Fruit fly (Drosophila melanogaster) Kc167 (cell line): Measurements from ENCODE around the gene CG9257.

ENCODE experiments used
- Myc ChIP-seq: fragments of >200 bp; optimal IDR thresholded peaks from 2 replicates; lab custom pipeline; 2017; ENCODE audit warnings: missing external identifiers
- Sin3A ChIP-seq: fragments of >200 bp; optimal IDR thresholded peaks from 2 replicates; lab custom pipeline; 2018; ENCODE audit warnings: missing external identifiers
- h ChIP-seq: fragments of >200 bp; optimal IDR thresholded peaks from 3 replicates; lab custom pipeline; 2018; ENCODE audit warnings: missing external identifiers
- insv ChIP-seq: fragments of >200 bp; optimal IDR thresholded peaks from 3 replicates; lab custom pipeline; 2018; ENCODE audit warnings: missing external identifiers
- psq ChIP-seq: fragments of >200 bp; optimal IDR thresholded peaks from 2 replicates; lab custom pipeline; 2017; ENCODE audit warnings: missing external identifiers
- ttk ChIP-seq: sonication (Bioruptor generic); optimal IDR thresholded peaks from 2 replicates; lab custom pipeline; 2017; ENCODE audit warnings: missing external identifiers

The CG9257 gene

DNA sequence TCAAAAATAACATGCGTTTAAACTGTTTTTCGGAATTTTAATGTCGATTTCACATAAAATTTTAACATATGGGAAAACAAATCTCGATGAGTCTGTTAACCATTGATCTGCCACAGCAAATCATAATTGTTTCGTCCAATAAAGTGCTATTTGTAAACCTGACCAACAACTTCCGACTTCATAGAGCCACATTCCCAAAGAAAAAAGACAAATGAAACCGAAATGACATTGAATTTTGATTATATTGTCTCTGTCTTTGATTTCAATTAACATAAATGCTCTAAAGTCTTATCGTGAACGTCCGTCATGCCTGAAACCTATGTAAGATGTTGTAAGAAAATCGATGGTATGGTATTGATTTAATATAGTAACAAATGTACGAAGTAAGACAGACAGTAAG is 29.2 kb upstream of the CG9257 start:
- TF ChIP-seq Myc (no peak), psq (lab: Kevin White, UChicago) (no peak), insv (no peak)

DNA sequence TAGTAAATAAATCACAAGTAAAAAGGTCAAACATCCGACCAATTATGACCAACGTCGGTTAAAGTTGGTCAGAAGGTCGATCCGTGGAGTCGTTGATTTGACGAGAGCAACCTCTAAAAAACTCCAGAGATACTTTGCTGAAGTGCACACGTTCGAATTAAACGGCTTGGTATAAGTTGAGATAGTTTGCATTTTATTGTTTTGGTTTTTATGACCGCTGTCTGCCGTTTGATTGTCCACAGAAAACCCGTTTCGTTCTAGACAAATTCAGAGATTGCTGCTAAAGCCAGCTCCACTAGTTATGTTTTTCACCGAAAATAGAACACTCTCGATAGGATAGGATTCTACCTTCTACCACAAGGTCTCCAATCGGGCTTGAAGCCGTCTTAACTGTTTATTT is 28.7 kb upstream of the CG9257 start:
- TF ChIP-seq Sin3A (lab: Kevin White, UChicago) (no peak), Myc (no peak), psq (lab: Kevin White, UChicago) (no peak), h (lab: Kevin White, UChicago) (no peak), ttk (lab: Kevin White, UChicago) (no peak), insv (no peak)

DNA sequence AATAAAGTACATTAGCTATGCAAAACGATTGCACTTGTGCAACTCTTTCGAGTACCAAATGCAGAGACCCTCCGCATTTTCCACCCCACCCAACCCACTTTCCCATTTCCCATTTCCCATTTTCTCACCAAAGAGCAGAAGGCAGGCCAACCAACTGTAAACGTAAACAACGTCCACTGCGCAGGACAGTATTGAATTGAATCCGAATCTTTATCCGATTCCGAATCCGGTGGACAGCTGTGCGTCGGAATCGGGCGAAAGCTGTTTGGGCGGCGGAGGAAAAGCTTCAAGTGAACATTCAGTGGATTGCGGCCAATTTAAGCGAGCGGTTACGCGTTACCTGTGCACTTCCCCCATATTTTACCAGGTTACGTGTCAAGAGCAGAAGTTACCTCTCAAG is 27.4 kb upstream of the CG9257 start, which contains the start of gene tadr:
TSS of gene tadr (plus strand) at position 301 of the 400 bp plus-strand sequence.
- TF ChIP-seq psq (lab: Kevin White, UChicago) (no peak), insv (no peak), Sin3A (lab: Kevin White, UChicago) (no peak), h (lab: Kevin White, UChicago) (no peak), ttk (lab: Kevin White, UChicago) (no peak), Myc (no peak)

DNA sequence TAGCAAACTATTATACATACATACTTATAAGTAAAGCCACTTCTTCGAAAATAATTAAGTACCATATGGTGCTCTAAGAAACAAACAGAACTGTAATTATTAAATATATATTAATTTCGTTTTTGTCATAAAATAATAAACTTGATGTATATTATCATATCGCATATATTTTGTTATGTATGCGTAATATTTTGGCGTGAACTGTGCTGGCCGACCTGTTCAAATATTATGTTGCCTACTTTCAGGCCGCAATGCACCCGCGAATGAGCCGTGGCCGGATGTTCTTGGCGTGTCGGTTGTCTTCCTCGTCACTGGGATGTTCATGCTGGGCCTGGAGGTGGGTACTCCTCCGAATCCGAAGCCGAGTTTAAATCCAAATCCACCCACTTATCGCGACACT is 24.7 kb upstream of the CG9257 start:
- TF ChIP-seq Myc (no peak), psq (lab: Kevin White, UChicago) (no peak), ttk (lab: Kevin White, UChicago) (no peak), Sin3A (lab: Kevin White, UChicago) (no peak), insv (no peak), h (lab: Kevin White, UChicago) (no peak)

DNA sequence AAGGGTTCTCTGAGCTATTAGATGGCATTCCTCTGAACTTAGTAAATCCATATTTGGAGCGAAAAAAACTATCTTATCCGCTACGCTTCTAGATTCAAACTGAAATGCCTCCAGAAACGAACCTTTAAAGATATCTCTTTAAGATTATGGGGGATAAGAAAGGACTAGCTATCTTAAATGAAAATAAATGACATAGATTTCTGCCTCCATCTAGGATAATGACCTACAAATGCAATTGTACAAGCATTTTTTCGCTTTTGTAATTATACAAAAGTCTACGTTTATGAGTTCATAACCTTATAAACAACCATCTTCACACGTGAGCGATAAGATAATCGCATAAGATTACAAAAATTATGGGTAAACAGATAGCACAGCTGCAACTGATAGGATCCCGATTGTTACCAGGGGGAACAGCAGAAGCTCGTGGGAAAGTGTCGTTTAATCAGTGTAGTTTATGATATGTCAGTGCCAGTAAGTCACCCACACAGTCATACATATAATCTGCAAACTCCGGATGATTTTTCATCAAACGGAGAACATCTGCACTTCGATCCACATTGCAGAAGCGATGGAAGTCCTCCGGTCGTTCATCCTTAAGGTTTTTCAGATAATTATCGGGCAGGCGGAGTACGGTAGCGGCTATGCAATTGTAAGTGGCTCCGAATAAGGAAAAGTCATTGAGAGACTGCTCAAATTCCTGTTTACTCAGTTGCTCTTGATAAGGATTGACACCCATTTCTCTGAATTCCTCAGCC is 19.9 kb upstream of the CG9257 start, which contains the start of gene CG33511:
TSS of gene CG33511 (minus strand) at position 51 of the 758 bp plus-strand sequence.
- TF ChIP-seq Myc (no peak), psq (lab: Kevin White, UChicago) (no peak)

DNA sequence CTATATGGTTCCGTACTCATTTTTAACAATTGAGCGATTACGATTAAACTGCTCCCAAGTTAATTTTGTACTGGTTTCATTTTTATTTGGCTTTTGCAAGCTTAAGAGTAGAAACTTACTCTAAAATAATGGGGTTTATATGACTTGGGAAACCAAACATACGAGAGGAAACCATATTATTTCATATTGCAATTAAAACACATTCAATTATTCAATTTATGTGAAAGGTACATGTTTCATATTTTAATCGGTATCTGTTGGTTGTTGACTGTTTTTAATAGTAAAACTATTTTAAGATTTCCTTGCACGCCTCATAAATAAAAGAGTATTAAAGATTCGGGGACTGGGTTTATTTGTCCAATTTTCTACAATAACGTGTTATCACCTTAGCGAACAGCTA is 18.3 kb upstream of the CG9257 start, which contains the start of gene CG33510:
TSS of gene CG33510 (minus strand) at position 59 of the 400 bp plus-strand sequence.
- TF ChIP-seq h (lab: Kevin White, UChicago) (no peak), Sin3A (lab: Kevin White, UChicago) (no peak), psq (lab: Kevin White, UChicago) (no peak), Myc (no peak), ttk (lab: Kevin White, UChicago) (no peak), insv (no peak)

DNA sequence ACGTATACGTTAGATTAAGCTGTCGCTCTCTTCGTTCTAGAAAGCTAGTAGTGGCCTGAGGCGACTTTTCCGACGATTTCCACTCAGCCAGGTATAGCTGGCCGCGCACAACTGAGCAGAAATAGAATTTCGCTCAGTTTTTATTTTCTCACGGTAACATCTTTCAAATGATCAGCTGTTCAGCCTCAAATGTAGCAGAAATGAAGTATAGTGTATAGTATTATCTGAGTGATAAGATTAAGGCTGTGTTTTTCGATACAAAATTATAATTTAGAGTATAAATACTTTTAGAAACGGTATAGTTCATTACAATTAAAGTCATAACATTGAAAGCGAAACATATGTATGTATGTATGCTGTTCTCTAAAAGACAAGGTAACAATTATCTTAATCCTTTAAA is 16.1 kb upstream of the CG9257 start, which contains the start of gene CG33509:
TSS of gene CG33509 (minus strand) at position 101 of the 400 bp plus-strand sequence.
- TF ChIP-seq ttk (lab: Kevin White, UChicago) (no peak), psq (lab: Kevin White, UChicago) (no peak), Sin3A (lab: Kevin White, UChicago) (no peak), h (lab: Kevin White, UChicago) (no peak), insv (no peak), Myc (no peak)

DNA sequence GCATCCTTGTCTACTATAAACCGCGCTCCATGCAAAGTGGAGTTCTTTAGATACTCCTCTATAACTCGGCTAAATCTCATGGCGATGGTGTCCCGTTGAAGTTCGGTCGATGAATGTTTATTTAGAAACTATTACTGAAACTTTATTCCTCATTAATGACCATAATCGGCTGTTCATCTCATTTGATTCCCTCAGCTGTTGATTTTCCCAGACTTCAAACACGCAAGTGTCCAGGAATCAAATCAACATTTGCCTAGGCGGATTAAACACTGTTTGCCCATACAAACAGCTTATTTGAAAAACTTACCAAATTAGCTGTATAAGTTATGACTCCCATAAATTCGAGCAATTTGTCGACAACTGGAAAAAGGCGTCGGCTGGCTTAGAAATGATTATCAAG is 13.9 kb upstream of the CG9257 start, which contains the start of gene ppk13:
TSS of gene ppk13 (minus strand) at position 101 of the 400 bp plus-strand sequence.
- no peak for TF ChIP-seq Myc
- no peak for TF ChIP-seq insv
- no peak for TF ChIP-seq ttk (lab: Kevin White, UChicago)

DNA sequence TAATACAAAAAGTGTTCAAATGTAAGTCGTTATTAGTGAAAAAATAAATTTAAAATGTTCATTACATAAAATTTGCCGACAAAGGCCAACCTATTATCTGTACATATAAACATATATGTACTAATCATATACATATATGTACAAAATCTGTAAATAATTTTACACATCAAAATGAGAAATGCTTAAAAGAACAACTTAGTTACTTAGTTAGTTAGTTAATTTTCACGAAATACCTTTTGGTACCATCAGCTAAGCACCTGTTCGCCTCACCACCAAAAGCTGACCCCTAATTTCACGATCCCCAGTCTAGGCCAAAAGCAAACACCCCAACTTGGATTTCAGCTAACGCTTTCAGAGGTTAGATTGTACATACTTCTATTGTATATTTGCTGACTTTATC is 13.5 kb upstream of the CG9257 start, which contains the start of gene CG9259:
TSS of gene CG9259 (plus strand) at position 301 of the 400 bp plus-strand sequence.
- TF ChIP-seq Myc: no peak
- TF ChIP-seq h (lab: Kevin White, UChicago): no peak
- TF ChIP-seq insv: no peak

DNA sequence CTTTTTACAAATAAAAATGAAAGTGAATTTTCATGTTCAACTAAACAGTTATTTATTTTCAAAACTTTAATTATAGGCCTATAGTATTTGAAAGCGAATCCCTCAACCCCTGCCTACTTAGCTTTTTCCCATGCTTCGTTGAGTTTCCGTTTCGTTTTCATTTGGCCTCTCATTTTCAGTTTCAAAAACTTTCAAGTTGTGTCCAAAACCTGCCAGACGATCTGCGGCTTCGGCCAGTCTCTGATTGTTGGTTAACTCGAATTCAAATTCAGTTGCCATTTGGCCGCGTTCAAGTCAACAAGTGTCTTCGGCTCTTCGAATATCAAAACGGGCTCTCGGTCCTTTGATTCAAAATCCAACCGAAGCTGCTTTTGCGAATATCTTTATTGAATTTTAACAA is 11.6 kb upstream of the CG9257 start, which contains the start of gene CG14397:
TSS of gene CG14397 (plus strand) at position 270 of the 400 bp plus-strand sequence.
- no peak for TF ChIP-seq psq (lab: Kevin White, UChicago)
- no peak for TF ChIP-seq ttk (lab: Kevin White, UChicago)
- no peak for TF ChIP-seq insv
- TF ChIP-seq Sin3A (lab: Kevin White, UChicago): no peak
- no peak for TF ChIP-seq Myc
- no peak for TF ChIP-seq h (lab: Kevin White, UChicago)

DNA sequence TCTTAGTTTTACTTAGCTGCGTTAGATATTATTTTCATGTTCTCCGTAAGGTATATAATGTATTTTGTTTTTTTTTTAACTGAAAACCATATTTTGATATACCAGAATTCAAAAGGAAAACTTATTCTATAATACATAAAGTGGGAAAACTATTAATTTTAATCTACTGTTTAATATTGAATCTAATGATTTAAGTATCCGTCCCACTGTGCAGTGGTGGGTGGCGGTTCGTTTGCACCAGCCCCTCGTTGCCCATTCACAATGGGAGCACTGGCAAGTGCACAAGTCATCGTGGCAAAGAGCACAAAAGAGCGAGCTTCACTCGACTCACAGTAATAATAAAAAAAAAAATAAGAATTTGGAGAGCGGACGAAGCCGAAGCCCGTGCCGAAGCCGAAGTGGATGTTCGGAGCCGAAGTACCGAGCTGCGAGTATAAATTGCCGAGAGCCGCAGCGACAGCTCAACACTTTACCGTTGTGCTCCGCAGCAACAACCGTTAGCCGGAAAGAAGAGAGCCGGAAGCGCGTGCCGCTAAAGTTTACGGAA is 6.0 kb upstream of the CG9257 start, which contains the start of gene CG34136:
TSS of gene CG34136 (plus strand) at position 475 of the 547 bp plus-strand sequence.
- no peak for TF ChIP-seq ttk (lab: Kevin White, UChicago)
- TF ChIP-seq Sin3A (lab: Kevin White, UChicago): no peak
- no peak for TF ChIP-seq h (lab: Kevin White, UChicago)
- TF ChIP-seq Myc: no peak
- no peak for TF ChIP-seq psq (lab: Kevin White, UChicago)
- no peak for TF ChIP-seq insv

DNA sequence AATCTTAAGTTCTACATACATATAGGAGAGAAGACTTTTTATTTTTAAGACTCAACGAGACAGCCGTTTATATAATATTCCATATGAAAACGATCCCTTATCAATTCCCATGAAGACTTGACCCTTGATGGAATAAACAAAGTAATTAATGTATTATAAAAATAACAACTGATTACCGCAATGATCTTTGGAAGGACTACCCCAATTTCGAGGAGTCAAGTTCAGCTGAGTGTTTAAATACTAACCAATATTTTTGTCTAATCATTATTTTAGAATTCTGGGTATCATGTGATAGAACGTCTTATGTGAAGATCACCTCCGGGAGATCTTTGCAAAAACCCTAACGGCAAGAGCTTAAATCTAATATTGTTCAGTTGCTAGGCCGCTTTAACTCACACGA is 4.7 kb upstream of the CG9257 start:
- TF ChIP-seq h (lab: Kevin White, UChicago) (no peak), Myc (no peak), psq (lab: Kevin White, UChicago) (no peak)

DNA sequence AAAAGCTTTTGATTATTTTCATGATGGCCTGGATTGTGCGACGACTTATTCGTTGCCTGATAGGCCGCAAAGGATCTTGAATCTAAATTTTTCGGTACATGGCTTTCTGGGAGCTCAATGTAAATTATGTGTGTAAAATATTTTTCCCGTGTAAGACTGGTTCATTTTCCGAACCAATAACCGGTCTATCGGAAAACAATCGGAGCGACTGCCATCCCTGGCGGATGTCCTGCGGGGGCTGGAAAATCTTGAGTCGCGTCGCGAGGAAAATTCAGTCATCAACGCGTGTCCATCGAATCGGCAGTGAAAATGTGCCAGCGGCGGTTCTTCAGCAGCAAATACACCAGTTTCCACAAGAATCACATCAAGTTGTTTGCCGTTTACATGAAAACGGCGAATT is 1.8 kb downstream of the CG9257 start, which contains the start of the genes CG46307 and Nhe2:
TSS of gene CG46307 (plus strand) at position 243 of the 400 bp plus-strand sequence.
TSS of gene Nhe2 (plus strand) at position 243 of the 400 bp plus-strand sequence.
- TF ChIP-seq psq (lab: Kevin White, UChicago) (no peak), h (lab: Kevin White, UChicago) (no peak), Myc (no peak), insv (no peak), Sin3A (lab: Kevin White, UChicago) (no peak), ttk (lab: Kevin White, UChicago) (no peak)
